Worm (Caenorhabditis elegans): ENCODE data around the gene F23A7.5.

ce11 chrX:16275255-16275813, 46.6 kb downstream of the F23A7.5 start, which contains the start of gene sdc-1:
- no peak for TF ChIP-seq jun-1 (tag; optimal IDR thresholded peaks at IDR 0.05)
- TF ChIP-seq nhr-11 (tag; optimal IDR thresholded peaks at IDR 0.05) = peak; percentile 39
- TF ChIP-seq F10B5.3 (tag; optimal IDR thresholded peaks at IDR 0.05) = no peak
